Worm (Caenorhabditis elegans): ENCODE data around the gene aexr-1.

DNA sequence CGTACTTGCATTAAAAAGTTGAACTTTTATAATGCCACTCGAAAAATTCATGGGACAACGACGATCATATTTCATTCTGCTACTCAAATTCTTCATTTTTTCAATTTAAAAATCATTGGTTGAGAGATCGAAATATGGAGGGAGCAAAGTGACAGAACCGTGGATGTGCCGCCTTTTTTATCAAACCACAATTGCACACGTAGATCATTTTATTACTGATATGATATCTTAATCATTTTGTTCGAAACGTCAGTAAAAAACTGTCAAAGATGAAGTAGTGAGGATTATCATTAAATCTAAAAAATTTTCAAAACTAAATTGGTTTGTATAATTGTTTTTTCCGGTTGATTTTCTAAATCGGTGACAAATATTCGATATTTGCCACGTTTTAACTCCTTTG, 19.1 kb upstream of the aexr-1 start:
- TF ChIP-seq scrt-1 (GFP tag; IDR thresholded peaks at IDR 0.05) (no peak), ama-1 (optimal IDR thresholded peaks at IDR 0.05) (no peak), tbx-11 (GFP tag; IDR thresholded peaks at IDR 0.05) (no peak)
